Comparison of ENCODE assay signal across 1 fruit fly cellular context in the genomic region with DNA sequence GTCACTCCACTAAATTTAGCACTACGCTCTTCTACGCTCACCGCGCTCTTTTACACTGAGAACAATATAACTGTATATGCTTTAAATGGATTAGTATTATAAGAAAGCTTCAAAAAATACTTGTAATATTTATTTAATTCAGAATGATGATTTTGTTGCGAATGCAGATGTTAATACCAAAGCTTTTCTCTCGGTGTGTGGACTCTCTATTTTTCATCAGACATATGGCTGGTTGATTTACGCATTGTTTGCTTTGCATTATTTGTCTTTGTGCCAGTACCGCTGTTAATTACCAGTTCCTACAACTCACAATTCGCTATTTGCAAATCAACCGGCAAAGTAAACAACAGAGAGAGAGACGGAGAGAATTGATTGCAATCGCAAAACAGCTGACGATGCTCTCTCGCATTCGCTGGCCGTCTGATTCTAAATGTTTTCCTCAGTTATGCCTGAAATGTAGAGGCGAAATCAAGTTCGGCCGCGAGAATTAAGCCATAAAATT.
TF ChIP-seq lines count a peak whose summit lies in the region.

No protein-coding gene starts in this region.

TF ChIP-seq in whole organism, embryonic, 481 proteins besides CTCF, POLR2A, EP300 and RAD21 (continued from another document and continues in another):
- TF ChIP-seq fu2 (GFP tag; optimal IDR thresholded peaks at IDR 0.05; lab: Kevin White, UChicago) (peak; percentile 95), CG18764 (GFP tag; optimal IDR thresholded peaks at IDR 0.05; lab: Kevin White, UChicago) (peak; percentile 93), Drgx (GFP tag; IDR thresholded peaks at IDR 0.05; lab: Robert Waterston, UW) (peak; percentile 99), CG14965 (GFP tag; optimal IDR thresholded peaks at IDR 0.05; lab: Kevin White, UChicago; ENCODE audit: borderline replicate concordance) (peak; percentile 61), mld (GFP tag; IDR thresholded peaks at IDR 0.05; lab: Robert Waterston, UW; ENCODE audit: partially characterized antibody) (no peak), Camta (GFP tag; optimal IDR thresholded peaks at IDR 0.05; lab: Kevin White, UChicago) (peak; percentile 93), Blimp-1 (GFP tag; optimal IDR thresholded peaks at IDR 0.05; lab: Kevin White, UChicago) (peak; percentile 91), Kr (GFP tag; optimal IDR thresholded peaks at IDR 0.05; lab: Kevin White, UChicago) (peak; percentile 77), seq (GFP tag; IDR thresholded peaks at IDR 0.05; lab: Robert Waterston, UW) (peak; percentile 98), Aef1 (GFP tag; IDR thresholded peaks at IDR 0.05; lab: Robert Waterston, UW) (peak; percentile 97), disco-r (GFP tag; optimal IDR thresholded peaks at IDR 0.05; lab: Kevin White, UChicago) (peak; percentile 96), mirr (GFP tag; optimal IDR thresholded peaks at IDR 0.05; lab: Kevin White, UChicago) (peak; percentile 94), HLHmδ (GFP tag; optimal IDR thresholded peaks at IDR 0.05; lab: Kevin White, UChicago) (no peak), CG32532 (GFP tag; IDR thresholded peaks at IDR 0.05; lab: Robert Waterston, UW) (peak; percentile 99), CG6854 (GFP tag; optimal IDR thresholded peaks at IDR 0.05; lab: Kevin White, UChicago) (peak; percentile 94), CG12155 (GFP tag; optimal IDR thresholded peaks at IDR 0.05; lab: Kevin White, UChicago) (peak; percentile 93), CG4424 (GFP tag; optimal IDR thresholded peaks at IDR 0.05; lab: Kevin White, UChicago) (peak; percentile 92), CG12219 (GFP tag; optimal IDR thresholded peaks at IDR 0.05; lab: Kevin White, UChicago) (peak; percentile 96), CG10147 (GFP tag; optimal IDR thresholded peaks at IDR 0.05; lab: Kevin White, UChicago) (peak; percentile 95), CG9932 (GFP tag; IDR thresholded peaks at IDR 0.05; lab: Robert Waterston, UW) (peak; percentile 99), CG18011 (GFP tag; optimal IDR thresholded peaks at IDR 0.05; lab: Kevin White, UChicago) (peak; percentile 91), CG12391 (tag; optimal IDR thresholded peaks at IDR 0.05; lab: Kevin White, UChicago) (peak; percentile 98), CG2889 (GFP tag; IDR thresholded peaks at IDR 0.05; lab: Robert Waterston, UW) (peak; percentile 96), CG9876 (GFP tag; optimal IDR thresholded peaks at IDR 0.05; lab: Kevin White, UChicago) (peak; percentile 93), tx (GFP tag; optimal IDR thresholded peaks at IDR 0.05; lab: Kevin White, UChicago) (peak; percentile 94), CG17361 (GFP tag; IDR thresholded peaks at IDR 0.05; lab: Robert Waterston, UW) (peak; percentile 95), corto (GFP tag; optimal IDR thresholded peaks at IDR 0.05; lab: Kevin White, UChicago) (peak; percentile 95), CG11456 (GFP tag; IDR thresholded peaks at IDR 0.05; lab: Robert Waterston, UW) (peak; percentile 99), croc (GFP tag; conservative IDR thresholded peaks at IDR 0.05; lab: Robert Waterston, UW) (peak; percentile 91), phol (tag; optimal IDR thresholded peaks at IDR 0.05; lab: Kevin White, UChicago) (peak; percentile 92), crol (GFP tag; IDR thresholded peaks at IDR 0.05; lab: Robert Waterston, UW) (peak; percentile 70), CG4282 (GFP tag; optimal IDR thresholded peaks at IDR 0.05; lab: Kevin White, UChicago) (peak; percentile 86), sob (GFP tag; IDR thresholded peaks at IDR 0.05; lab: Robert Waterston, UW) (peak; percentile 99), kni (GFP tag; optimal IDR thresholded peaks at IDR 0.05; lab: Kevin White, UChicago) (peak; percentile 60), CG12769 (tag; optimal IDR thresholded peaks at IDR 0.05; lab: Kevin White, UChicago) (peak; percentile 99), sens-2 (GFP tag; IDR thresholded peaks at IDR 0.05; lab: Robert Waterston, UW) (peak; percentile 96), salm (tag; optimal IDR thresholded peaks at IDR 0.05; lab: Kevin White, UChicago) (peak; percentile 93), mam (GFP tag; optimal IDR thresholded peaks at IDR 0.05; lab: Kevin White, UChicago) (peak; percentile 96), CG33213 (GFP tag; optimal IDR thresholded peaks at IDR 0.05; lab: Kevin White, UChicago) (peak; percentile 87), pnt (GFP tag; optimal IDR thresholded peaks at IDR 0.05; lab: Kevin White, UChicago) (peak; percentile 88), CG11723 (GFP tag; optimal IDR thresholded peaks at IDR 0.05; lab: Kevin White, UChicago) (peak; percentile 92), klu (GFP tag; IDR thresholded peaks at IDR 0.05; lab: Robert Waterston, UW) (peak; percentile 95), Hmx (GFP tag; optimal IDR thresholded peaks at IDR 0.05; lab: Kevin White, UChicago) (peak; percentile 78), jing (GFP tag; optimal IDR thresholded peaks at IDR 0.05; lab: Kevin White, UChicago) (peak; percentile 89), CG30403 (GFP tag; optimal IDR thresholded peaks at IDR 0.05; lab: Kevin White, UChicago) (peak; percentile 97), CG4328 (GFP tag; optimal IDR thresholded peaks at IDR 0.05; lab: Kevin White, UChicago) (peak; percentile 79), CG18599 (GFP tag; optimal IDR thresholded peaks at IDR 0.05; lab: Kevin White, UChicago) (peak; percentile 97), hkb (optimal IDR thresholded peaks at IDR 0.05; lab: Kevin White, UChicago) (no peak), hkb (GFP tag; IDR thresholded peaks at IDR 0.05; lab: Robert Waterston, UW) (peak; percentile 98), gfzf (GFP tag; optimal IDR thresholded peaks at IDR 0.05; lab: Kevin White, UChicago) (no peak), Scr (GFP tag; IDR thresholded peaks at IDR 0.05; lab: Robert Waterston, UW; ENCODE audit: partially characterized antibody) (no peak), Mad (GFP tag; optimal IDR thresholded peaks at IDR 0.05; lab: Kevin White, UChicago) (peak; percentile 97), bsh (GFP tag; optimal IDR thresholded peaks at IDR 0.05; lab: Kevin White, UChicago) (peak; percentile 95 to 96), psq (GFP tag; optimal IDR thresholded peaks at IDR 0.05; lab: Kevin White, UChicago) (peak; percentile 91), NC2β (GFP tag; optimal IDR thresholded peaks at IDR 0.05; lab: Kevin White, UChicago) (peak; percentile 96), CG6813 (GFP tag; optimal IDR thresholded peaks at IDR 0.05; lab: Kevin White, UChicago) (peak; percentile 94), Sin3A (optimal IDR thresholded peaks at IDR 0.05; lab: Kevin White, UChicago) (no peak), Optix (GFP tag; IDR thresholded peaks at IDR 0.05; lab: Robert Waterston, UW) (peak; percentile 92), Rx (GFP tag; IDR thresholded peaks at IDR 0.05; lab: Robert Waterston, UW) (peak; percentile 96), ac (GFP tag; optimal IDR thresholded peaks at IDR 0.05; lab: Kevin White, UChicago) (peak; percentile 75), stc (GFP tag; IDR thresholded peaks at IDR 0.05; lab: Robert Waterston, UW) (peak; percentile 96), fd3F (GFP tag; optimal IDR thresholded peaks at IDR 0.05; lab: Kevin White, UChicago) (peak; percentile 94), Vsx1 (GFP tag; optimal IDR thresholded peaks at IDR 0.05; lab: Kevin White, UChicago) (peak; percentile 85), CG6683 (GFP tag; optimal IDR thresholded peaks at IDR 0.05; lab: Kevin White, UChicago) (peak; percentile 88), Ravus (GFP tag; IDR thresholded peaks at IDR 0.05; lab: Robert Waterston, UW) (peak; percentile 95), CG10543 (GFP tag; optimal IDR thresholded peaks at IDR 0.05; lab: Kevin White, UChicago) (peak; percentile 95), wdn (GFP tag; IDR thresholded peaks at IDR 0.05; lab: Robert Waterston, UW) (peak; percentile 96), CG6689 (GFP tag; IDR thresholded peaks at IDR 0.05; lab: Robert Waterston, UW) (peak; percentile 97), sna (GFP tag; IDR thresholded peaks at IDR 0.05; lab: Robert Waterston, UW; ENCODE audit: partially characterized antibody) (no peak), CG32767 (GFP tag; IDR thresholded peaks at IDR 0.05; lab: Robert Waterston, UW) (peak; percentile 96), hth (optimal IDR thresholded peaks at IDR 0.05; lab: Kevin White, UChicago) (no peak), Hr51 (GFP tag; optimal IDR thresholded peaks at IDR 0.05; lab: Kevin White, UChicago) (peak; percentile 95 to 96), Sry-δ (GFP tag; optimal IDR thresholded peaks at IDR 0.05; lab: Kevin White, UChicago) (peak; percentile 51), dm (GFP tag; optimal IDR thresholded peaks at IDR 0.05; lab: Kevin White, UChicago) (peak; percentile 86), CG4730 (GFP tag; IDR thresholded peaks at IDR 0.05; lab: Robert Waterston, UW) (peak; percentile 95), Fer3 (tag; optimal IDR thresholded peaks at IDR 0.05; lab: Kevin White, UChicago) (peak; percentile 96), zfh2 (GFP tag; optimal IDR thresholded peaks at IDR 0.05; lab: Kevin White, UChicago) (peak; percentile 95), HHEX (GFP tag; optimal IDR thresholded peaks at IDR 0.05; lab: Kevin White, UChicago) (peak; percentile 95), Meics (GFP tag; optimal IDR thresholded peaks at IDR 0.05; lab: Kevin White, UChicago) (peak; percentile 97), gro (GFP tag; optimal IDR thresholded peaks at IDR 0.05; lab: Kevin White, UChicago) (peak; percentile 98), odd (GFP tag; optimal IDR thresholded peaks at IDR 0.05; lab: Kevin White, UChicago) (peak; percentile 95), run (tag; optimal IDR thresholded peaks at IDR 0.05; lab: Kevin White, UChicago) (peak; percentile 91), CHES-1-like (GFP tag; optimal IDR thresholded peaks at IDR 0.05; lab: Kevin White, UChicago) (peak; percentile 98), CG2712 (tag; optimal IDR thresholded peaks at IDR 0.05; lab: Kevin White, UChicago) (peak; percentile 96), CG17385 (GFP tag; optimal IDR thresholded peaks at IDR 0.05; lab: Kevin White, UChicago) (peak; percentile 97), NC2α (GFP tag; optimal IDR thresholded peaks at IDR 0.05; lab: Kevin White, UChicago) (peak; percentile 80), pum (GFP tag; optimal IDR thresholded peaks at IDR 0.05; lab: Kevin White, UChicago) (peak; percentile 93), sr (GFP tag; IDR thresholded peaks at IDR 0.05; lab: Robert Waterston, UW) (peak; percentile 92), BtbVII (GFP tag; optimal IDR thresholded peaks at IDR 0.05; lab: Kevin White, UChicago) (peak; percentile 94), Hr39 (optimal IDR thresholded peaks at IDR 0.05; lab: Kevin White, UChicago) (no peak), CG17328 (GFP tag; IDR thresholded peaks at IDR 0.05; lab: Robert Waterston, UW) (peak; percentile 98), fd64A (GFP tag; optimal IDR thresholded peaks at IDR 0.05; lab: Kevin White, UChicago) (peak; percentile 90), Abd-B (GFP tag; optimal IDR thresholded peaks at IDR 0.05; lab: Kevin White, UChicago) (peak; percentile 92), CG2120 (GFP tag; optimal IDR thresholded peaks at IDR 0.05; lab: Kevin White, UChicago) (peak; percentile 99), pros (GFP tag; optimal IDR thresholded peaks at IDR 0.05; lab: Kevin White, UChicago) (no peak), br (optimal IDR thresholded peaks at IDR 0.05; lab: Kevin White, UChicago) (no peak), CG3407 (GFP tag; optimal IDR thresholded peaks at IDR 0.05; lab: Kevin White, UChicago) (peak; percentile 92), stwl (tag; optimal IDR thresholded peaks at IDR 0.05; lab: Kevin White, UChicago) (peak; percentile 16), Fer2 (tag; optimal IDR thresholded peaks at IDR 0.05; lab: Kevin White, UChicago) (peak; percentile 91), her (GFP tag; optimal IDR thresholded peaks at IDR 0.05; lab: Kevin White, UChicago) (peak; percentile 90), CG3726 (GFP tag; IDR thresholded peaks at IDR 0.05; lab: Robert Waterston, UW) (peak; percentile 94), Tbp (GFP tag; optimal IDR thresholded peaks at IDR 0.05; lab: Kevin White, UChicago) (no peak), ken (GFP tag; IDR thresholded peaks at IDR 0.05; lab: Robert Waterston, UW) (peak; percentile 96), CG1233 (GFP tag; optimal IDR thresholded peaks at IDR 0.05; lab: Kevin White, UChicago) (peak; percentile 95), onecut (GFP tag; IDR thresholded peaks at IDR 0.05; lab: Robert Waterston, UW) (peak; percentile 92), CG4854 (GFP tag; optimal IDR thresholded peaks at IDR 0.05; lab: Kevin White, UChicago) (peak; percentile 91), CG10209 (GFP tag; optimal IDR thresholded peaks at IDR 0.05; lab: Kevin White, UChicago) (peak; percentile 98), Xbp1 (GFP tag; optimal IDR thresholded peaks at IDR 0.05; lab: Kevin White, UChicago) (peak; percentile 95), HLH3B (GFP tag; IDR thresholded peaks at IDR 0.05; lab: Robert Waterston, UW) (peak; percentile 98), Max (GFP tag; optimal IDR thresholded peaks at IDR 0.05; lab: Kevin White, UChicago) (peak; percentile 89), btn (GFP tag; optimal IDR thresholded peaks at IDR 0.05; lab: Kevin White, UChicago) (peak; percentile 87), Nf-YA (GFP tag; IDR thresholded peaks at IDR 0.05; lab: Robert Waterston, UW) (peak; percentile 96), Eip74EF (GFP tag; optimal IDR thresholded peaks at IDR 0.05; lab: Kevin White, UChicago) (peak in 1 of 2 experiments; percentile 92), CG7271 (tag; optimal IDR thresholded peaks at IDR 0.05; lab: Kevin White, UChicago) (peak; percentile 69), Hsf (GFP tag; optimal IDR thresholded peaks at IDR 0.05; lab: Kevin White, UChicago) (peak; percentile 99), pho (GFP tag; optimal IDR thresholded peaks at IDR 0.05; lab: Kevin White, UChicago) (peak; percentile 97), D19B (GFP tag; optimal IDR thresholded peaks at IDR 0.05; lab: Kevin White, UChicago) (peak; percentile 86), CG17359 (tag; optimal IDR thresholded peaks at IDR 0.05; lab: Kevin White, UChicago) (peak; percentile 96), CG7928 (GFP tag; optimal IDR thresholded peaks at IDR 0.05; lab: Kevin White, UChicago) (peak; percentile 75), CG7372 (GFP tag; IDR thresholded peaks at IDR 0.05; lab: Robert Waterston, UW) (peak; percentile 97), emc (GFP tag; optimal IDR thresholded peaks at IDR 0.05; lab: Kevin White, UChicago) (peak; percentile 91), ase (GFP tag; IDR thresholded peaks at IDR 0.05; lab: Robert Waterston, UW) (peak; percentile 96), Doc3 (GFP tag; IDR thresholded peaks at IDR 0.05; lab: Robert Waterston, UW; ENCODE audit: partially characterized antibody) (no peak), dan (GFP tag; IDR thresholded peaks at IDR 0.05; lab: Robert Waterston, UW) (peak; percentile 85), CG16813 (GFP tag; IDR thresholded peaks at IDR 0.05; lab: Robert Waterston, UW; ENCODE audit: partially characterized antibody) (no peak), CG15073 (GFP tag; optimal IDR thresholded peaks at IDR 0.05; lab: Kevin White, UChicago) (peak; percentile 76)
